Fruit fly (Drosophila melanogaster): ENCODE results near the gene Yp3.

- TF ChIP-seq nom (GFP tag; optimal IDR thresholded peaks at IDR 0.05): no peak
- TF ChIP-seq CG17328 (GFP tag; IDR thresholded peaks at IDR 0.05): no peak
- TF ChIP-seq HLHmδ (GFP tag; optimal IDR thresholded peaks at IDR 0.05): no peak
- TF ChIP-seq tio (GFP tag; optimal IDR thresholded peaks at IDR 0.05): no peak
- TF ChIP-seq CG18764 (GFP tag; optimal IDR thresholded peaks at IDR 0.05): no peak
- TF ChIP-seq CG1603 (tag; optimal IDR thresholded peaks at IDR 0.05): no peak
- TF ChIP-seq pzg (GFP tag; optimal IDR thresholded peaks at IDR 0.05): no peak
- no peak for TF ChIP-seq CG13624 (GFP tag; optimal IDR thresholded peaks at IDR 0.05)
- TF ChIP-seq psq (GFP tag; optimal IDR thresholded peaks at IDR 0.05): no peak
Measured at dm6 chrX:13786037-13786667, 26.8 kb downstream of the Yp3 start.
